Worm (Caenorhabditis elegans): ENCODE measurements around the gene F54B8.4.
"Not testable (repeated sequence)": the region's sequence is repeated elsewhere in the genome, so short reads cannot be mapped to it uniquely, and the experiment has no call there.

Gene F54B8.4

DNA sequence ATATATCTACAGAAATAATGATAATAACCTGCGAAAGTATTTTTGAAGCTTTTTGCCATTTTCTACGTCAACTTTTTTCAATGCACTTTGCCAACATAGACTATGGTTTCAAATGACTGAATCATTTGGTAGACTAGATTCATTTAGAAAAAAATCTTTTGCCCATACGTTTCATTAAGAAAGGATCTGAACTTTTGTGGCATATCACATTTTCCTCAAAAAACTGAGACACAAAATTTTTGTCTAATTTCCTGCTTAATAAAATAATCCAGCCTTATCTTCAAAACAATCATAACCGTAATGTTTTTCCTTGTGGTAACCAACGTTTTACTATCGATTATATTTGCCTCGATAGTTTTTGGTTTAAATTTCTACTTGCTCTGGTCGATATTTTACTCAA, 9.9 kb downstream of the F54B8.4 start, which contains the start of gene srbc-51:
Gene srbc-51 (plus strand): TSS at position 301 of the 400 bp plus-strand sequence.
- TF ChIP-seq unc-39 (tag; optimal IDR thresholded peaks at IDR 0.05): no peak
- no peak for TF ChIP-seq lsy-2 (tag; optimal IDR thresholded peaks at IDR 0.05)
- TF ChIP-seq nhr-10 (tag; optimal IDR thresholded peaks at IDR 0.05): no peak

DNA sequence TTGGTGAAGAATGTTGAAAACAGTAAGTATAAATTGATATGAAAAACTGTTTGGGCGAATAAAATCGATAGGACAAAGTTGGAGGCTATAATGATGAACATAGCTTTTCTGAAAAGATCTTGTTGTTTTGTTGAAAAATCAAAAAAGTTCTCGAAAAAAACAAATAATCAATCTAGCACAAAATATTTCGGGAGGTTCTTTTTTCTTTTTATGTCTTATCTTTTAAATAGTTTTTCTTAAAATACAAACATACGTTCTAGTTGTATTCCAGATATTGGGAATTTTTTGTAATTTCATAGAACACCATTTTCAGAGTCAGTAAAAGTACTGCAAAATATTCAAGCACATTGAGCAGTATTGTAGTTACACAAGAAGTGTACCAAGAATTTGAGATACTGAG, 13.7 kb downstream of the F54B8.4 start, which contains the start of gene srbc-55:
Gene srbc-55 (minus strand): TSS at position 101 of the 400 bp plus-strand sequence.
- TF ChIP-seq crh-2 (tag; optimal IDR thresholded peaks at IDR 0.05) (no peak), blmp-1 (tag; optimal IDR thresholded peaks at IDR 0.05; ENCODE audit: insufficient read depth) (no peak), lin-11 (tag; optimal IDR thresholded peaks at IDR 0.05) (no peak), nhr-6 (tag; optimal IDR thresholded peaks at IDR 0.05) (no peak), F13H6.1 (tag; optimal IDR thresholded peaks at IDR 0.05) (no peak), nhr-237 (tag; optimal IDR thresholded peaks at IDR 0.05) (no peak), sma-9 (GFP tag; optimal IDR thresholded peaks at IDR 0.05) (no peak), sma-9 (tag; optimal IDR thresholded peaks at IDR 0.05) (no peak), ceh-16 (tag; optimal IDR thresholded peaks at IDR 0.05) (no peak)

DNA sequence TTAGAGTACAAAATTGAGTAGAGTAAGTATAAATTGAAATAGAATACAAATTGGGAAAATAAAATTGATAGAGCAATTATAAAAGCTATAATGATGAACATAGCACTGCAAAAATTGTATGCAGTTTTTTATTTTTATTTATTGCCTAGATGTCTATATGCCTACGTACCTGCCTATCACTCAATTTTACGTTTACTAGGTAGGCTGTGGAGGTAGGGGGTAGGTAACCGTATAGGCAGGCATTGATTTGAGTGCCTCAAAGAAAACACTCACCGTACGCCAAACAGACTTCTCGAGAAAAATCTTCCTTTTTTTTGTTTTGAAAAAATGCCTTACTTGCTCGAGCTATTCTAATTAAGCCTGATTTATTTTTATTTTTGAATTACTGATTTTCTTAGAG, 15.4 kb downstream of the F54B8.4 start, which contains the start of gene srbc-56:
Gene srbc-56 (minus strand): TSS at position 101 of the 400 bp plus-strand sequence.
- TF ChIP-seq ama-1 (optimal IDR thresholded peaks at IDR 0.05): no peak

DNA sequence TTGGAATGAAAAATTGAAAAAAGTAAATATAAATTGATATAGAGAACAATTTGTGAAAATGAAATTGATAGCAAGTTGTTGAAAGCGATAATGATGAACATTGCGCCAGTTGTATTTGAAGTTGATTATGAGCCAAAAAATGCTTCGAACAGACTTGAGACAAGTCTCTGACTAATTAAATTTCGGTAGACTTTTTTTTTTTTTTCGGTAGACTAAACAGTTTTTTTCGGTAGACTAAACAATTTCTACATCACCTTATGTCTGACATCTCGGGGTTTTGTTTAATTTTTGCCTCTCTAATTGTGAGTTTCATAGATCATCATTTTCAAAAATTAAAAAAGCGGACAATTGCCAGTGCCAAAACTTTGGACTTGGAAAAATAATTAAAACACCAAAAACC, 17.4 kb downstream of the F54B8.4 start, which contains the start of gene srbc-54:
Gene srbc-54 (minus strand): TSS at position 101 of the 400 bp plus-strand sequence.
- no peak for TF ChIP-seq gmeb-1 (tag; optimal IDR thresholded peaks at IDR 0.05)
- TF ChIP-seq crh-2 (tag; optimal IDR thresholded peaks at IDR 0.05): no peak
- TF ChIP-seq nhr-77 (tag; optimal IDR thresholded peaks at IDR 0.05): no peak
- no peak for TF ChIP-seq lsy-2 (tag; optimal IDR thresholded peaks at IDR 0.05)
- TF ChIP-seq mab-5 (tag; optimal IDR thresholded peaks at IDR 0.05): no peak
- TF ChIP-seq nhr-12 (tag; optimal IDR thresholded peaks at IDR 0.05): no peak
- no peak for TF ChIP-seq dmd-4 (tag; optimal IDR thresholded peaks at IDR 0.05)
- TF ChIP-seq mbf-1 (tag; optimal IDR thresholded peaks at IDR 0.05): no peak
- no peak for TF ChIP-seq nhr-23 (tag; optimal IDR thresholded peaks at IDR 0.05)
- no peak for TF ChIP-seq elt-1 (tag; optimal IDR thresholded peaks at IDR 0.05)
- no peak for TF ChIP-seq sma-3 (GFP tag; optimal IDR thresholded peaks at IDR 0.05)
- TF ChIP-seq ama-1 (optimal IDR thresholded peaks at IDR 0.05): no peak
- TF ChIP-seq ztf-4 (tag; optimal IDR thresholded peaks at IDR 0.05): no peak
- TF ChIP-seq C34F6.9 (tag; optimal IDR thresholded peaks at IDR 0.05): no peak

DNA sequence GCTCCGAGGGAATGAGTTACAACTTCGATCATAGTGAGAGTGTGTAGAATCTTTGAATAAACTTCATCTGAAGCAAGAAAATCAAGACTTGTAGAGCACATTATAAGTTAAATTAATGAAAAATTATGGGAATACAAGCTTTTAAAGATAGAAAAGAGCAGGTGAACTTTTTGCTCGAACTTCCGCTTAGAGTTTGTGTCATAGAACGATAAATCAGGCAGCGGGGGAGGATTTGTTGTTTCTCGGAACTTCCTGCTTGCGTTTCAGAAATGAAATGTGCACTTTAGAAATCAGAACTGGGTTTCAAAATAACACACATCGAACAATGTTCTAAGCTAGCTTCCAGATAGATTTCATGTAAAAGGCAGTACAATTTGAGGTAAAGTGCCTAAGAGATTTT, 24.9 kb downstream of the F54B8.4 start, which contains the start of gene srh-149:
Gene srh-149 (minus strand): TSS at position 101 of the 400 bp plus-strand sequence.
- TF ChIP-seq peb-1 (tag; optimal IDR thresholded peaks at IDR 0.05) (no peak), nhr-6 (tag; optimal IDR thresholded peaks at IDR 0.05) (no peak), sem-4 (tag; optimal IDR thresholded peaks at IDR 0.05) (no peak), ZK546.5 (tag; optimal IDR thresholded peaks at IDR 0.05) (no peak), nhr-77 (tag; optimal IDR thresholded peaks at IDR 0.05) (no peak)

DNA sequence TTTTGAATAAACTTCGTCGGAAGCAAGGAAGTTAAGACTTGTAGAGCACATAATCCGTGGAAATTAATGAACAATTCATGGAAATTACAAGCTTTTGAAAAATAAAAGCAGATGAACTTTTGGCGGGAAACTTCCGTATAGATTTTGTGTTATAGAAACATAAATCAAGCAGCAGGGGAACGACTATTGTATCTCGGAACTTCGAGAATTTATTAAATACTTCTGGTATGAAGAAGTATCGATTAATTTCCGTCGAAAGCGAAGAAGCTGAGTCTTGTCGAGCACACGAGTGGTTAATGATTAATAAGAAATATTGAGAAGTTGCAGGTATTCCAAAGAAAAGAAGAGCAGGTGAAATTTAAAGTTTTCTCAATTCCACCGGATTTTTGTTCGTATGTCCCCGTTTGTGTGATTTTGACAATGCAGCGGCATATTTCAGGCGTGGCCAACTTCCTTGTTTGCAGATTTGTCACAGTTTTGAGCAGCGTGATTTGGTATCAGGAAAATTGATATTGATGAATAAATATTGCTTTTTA, 34.2 kb downstream of the F54B8.4 start, which contains the start of gene srh-147:
Gene srh-147 (minus strand): TSS at position 51 of the 536 bp plus-strand sequence.
- not testable (repeated sequence) for TF ChIP-seq unc-39 (tag; optimal IDR thresholded peaks at IDR 0.05); sma-9 (GFP tag; optimal IDR thresholded peaks at IDR 0.05); sma-9 (tag; optimal IDR thresholded peaks at IDR 0.05); nhr-6 (tag; optimal IDR thresholded peaks at IDR 0.05)

DNA sequence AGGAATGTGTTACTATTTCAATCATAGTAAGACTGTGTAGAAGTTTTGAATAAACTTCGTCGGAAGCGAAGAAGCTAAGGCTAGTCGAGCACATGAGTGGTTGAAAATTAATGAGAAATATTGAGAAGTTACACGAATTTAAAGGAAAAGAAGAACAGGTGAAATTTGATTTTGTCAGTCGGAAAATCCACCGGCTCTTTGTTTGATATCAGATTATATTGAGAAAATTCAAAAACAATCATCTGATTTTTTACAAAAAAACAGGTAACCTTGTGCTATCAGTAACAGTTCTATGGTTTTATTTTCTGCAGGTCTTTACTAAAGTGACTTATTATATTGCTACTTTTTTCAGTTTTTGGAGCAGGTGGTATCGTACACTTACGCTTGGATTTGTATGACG, 42.1 kb downstream of the F54B8.4 start, which contains the start of gene srh-148:
Gene srh-148 (minus strand): TSS at position 101 of the 400 bp plus-strand sequence.
- TF ChIP-seq snpc-4 (tag; optimal IDR thresholded peaks at IDR 0.05) (no peak), ZK546.5 (tag; optimal IDR thresholded peaks at IDR 0.05) (no peak), R02D3.7 (tag; optimal IDR thresholded peaks at IDR 0.05) (no peak), nhr-6 (tag; optimal IDR thresholded peaks at IDR 0.05) (no peak), peb-1 (tag; optimal IDR thresholded peaks at IDR 0.05) (no peak), sem-4 (tag; optimal IDR thresholded peaks at IDR 0.05) (no peak), crh-2 (tag; optimal IDR thresholded peaks at IDR 0.05) (no peak), mab-5 (tag; optimal IDR thresholded peaks at IDR 0.05) (no peak), elt-3 (tag; optimal IDR thresholded peaks at IDR 0.05) (no peak), lin-11 (tag; optimal IDR thresholded peaks at IDR 0.05) (no peak), unc-62 (GFP tag; optimal IDR thresholded peaks at IDR 0.05) (no peak)
